Worm (Caenorhabditis elegans): ENCODE results near the gene EGAP2.2.

ce11 chrII:5205286-5205685 lies 24.4 kb upstream of the EGAP2.2 start:
- TF ChIP-seq sdz-12 (GFP tag; optimal IDR thresholded peaks at IDR 0.05) (no peak), egl-43 (GFP tag; IDR thresholded peaks at IDR 0.05) (no peak), snpc-4 (tag; optimal IDR thresholded peaks at IDR 0.05) (no peak), Y5F2A.4 (GFP tag; optimal IDR thresholded peaks at IDR 0.05) (no peak), nhr-41 (GFP tag; IDR thresholded peaks at IDR 0.05) (no peak), zip-11 (GFP tag; IDR thresholded peaks at IDR 0.05) (no peak), Y75B8A.6 (GFP tag; IDR thresholded peaks at IDR 0.05) (no peak)

Measured in whole organism, L4 larva.